Fruit fly (Drosophila melanogaster) whole organism, wandering third instar larva: ENCODE data around the gene Atg18b.

Experiments used
- Abd-B ChIP-seq: fragments of >200 bp; optimal IDR thresholded peaks from 2 replicates; lab custom pipeline; 2017; ENCODE audit warnings: missing biosample characterization, missing genetic modification characterization
- CG32264 ChIP-seq: fragments of 200-800 bp; sonication (Bioruptor generic); optimal IDR thresholded peaks from 2 replicates; lab custom pipeline; 2016; ENCODE audit warnings: missing biosample characterization, missing genetic modification characterization
- Hr78 ChIP-seq: fragments of >200 bp; optimal IDR thresholded peaks from 2 replicates; lab custom pipeline; 2017; ENCODE audit warnings: missing biosample characterization, missing genetic modification characterization
- N ChIP-seq: fragments of >200 bp; optimal IDR thresholded peaks from 2 replicates; lab custom pipeline; 2018; ENCODE audit warnings: missing biosample characterization, missing external identifiers, missing genetic modification characterization
- OdsH ChIP-seq: fragments of 200-800 bp; sonication (Bioruptor generic); optimal IDR thresholded peaks from 2 replicates; lab custom pipeline; 2016; ENCODE audit warnings: missing biosample characterization, mild to moderate bottlenecking, missing genetic modification characterization
- Sp1 ChIP-seq: fragments of 200-800 bp; sonication (Bioruptor generic); optimal IDR thresholded peaks from 3 replicates; lab custom pipeline; 2019; ENCODE audit warnings: missing biosample characterization, mild to moderate bottlenecking, missing genetic modification characterization, moderate library complexity
- br ChIP-seq: fragments of 200-800 bp; sonication (Bioruptor generic); optimal IDR thresholded peaks from 2 replicates; lab custom pipeline; 2016; ENCODE audit warnings: missing biosample characterization, missing genetic modification characterization
- fru ChIP-seq: fragments of 200-800 bp; sonication (Bioruptor generic); optimal IDR thresholded peaks from 3 replicates; lab custom pipeline; 2016; ENCODE audit warnings: missing biosample characterization, mild to moderate bottlenecking, missing genetic modification characterization
- h ChIP-seq: fragments of 200-800 bp; sonication (Bioruptor generic); optimal IDR thresholded peaks from 3 replicates; lab custom pipeline; 2016; ENCODE audit warnings: missing biosample characterization, mild to moderate bottlenecking, missing genetic modification characterization
- lola ChIP-seq: fragments of >200 bp; optimal IDR thresholded peaks from 2 replicates; lab custom pipeline; 2017; ENCODE audit warnings: missing biosample characterization, missing genetic modification characterization
- rgr ChIP-seq: fragments of 200-800 bp; sonication (Bioruptor generic); optimal IDR thresholded peaks from 3 replicates; lab custom pipeline; 2016; ENCODE audit warnings: missing biosample characterization, mild to moderate bottlenecking, missing genetic modification characterization
- sv ChIP-seq: fragments of 200-800 bp; sonication (Bioruptor generic); optimal IDR thresholded peaks from 3 replicates; lab custom pipeline; 2016; ENCODE audit warnings: missing biosample characterization, missing genetic modification characterization
- tai ChIP-seq: sonication (Bioruptor generic); optimal IDR thresholded peaks from 2 replicates; lab custom pipeline; 2016; ENCODE audit warnings: missing biosample characterization, missing genetic modification characterization

- no peak for TF ChIP-seq Sp1 (GFP tag; lab: Kevin White, UChicago)
- no peak for TF ChIP-seq CG32264
- TF ChIP-seq h (GFP tag; lab: Kevin White, UChicago): no peak
- TF ChIP-seq lola (GFP tag; lab: Kevin White, UChicago): no peak
- no peak for TF ChIP-seq rgr (GFP tag; lab: Kevin White, UChicago)
- no peak for TF ChIP-seq br (GFP tag; lab: Kevin White, UChicago)
- no peak for TF ChIP-seq sv (GFP tag; lab: Kevin White, UChicago)
- TF ChIP-seq Hr78 (GFP tag; lab: Kevin White, UChicago): no peak
- TF ChIP-seq OdsH (GFP tag; lab: Kevin White, UChicago): no peak
- TF ChIP-seq Abd-B (GFP tag; lab: Kevin White, UChicago): no peak
- TF ChIP-seq N (GFP tag; lab: Kevin White, UChicago): no peak
- no peak for TF ChIP-seq tai
- TF ChIP-seq fru (GFP tag; lab: Kevin White, UChicago): no peak
These were observed 50.5 kb downstream of the Atg18b start for dm6 chr2L:21169863-21170262.
